Fruit fly (Drosophila melanogaster) whole organism, prepupa: ENCODE results near the gene CG31883.

Experiments used
- Blimp-1 ChIP-seq: fragments of 200-800 bp; sonication (Bioruptor generic); optimal IDR thresholded peaks from 3 replicates; lab custom pipeline; 2017; ENCODE audit warnings: missing biosample characterization, missing genetic modification characterization, mild to moderate bottlenecking, moderate library complexity, missing genetic modification reagents
- CG10631 ChIP-seq: fragments of 200-800 bp; sonication (Bioruptor generic); optimal IDR thresholded peaks from 2 replicates; lab custom pipeline; 2016; ENCODE audit warnings: missing biosample characterization, missing genetic modification characterization
- CG10669 ChIP-seq: fragments of 200-800 bp; sonication (Bioruptor generic); optimal IDR thresholded peaks from 3 replicates; lab custom pipeline; 2018; ENCODE audit warnings: missing biosample characterization, mild to moderate bottlenecking, missing genetic modification characterization, moderate library complexity
- CG11902 ChIP-seq: fragments of 200-800 bp; sonication (Bioruptor generic); optimal IDR thresholded peaks from 3 replicates; lab custom pipeline; 2016; ENCODE audit warnings: missing biosample characterization, missing genetic modification characterization
- CG15336 ChIP-seq: fragments of 200-800 bp; sonication (Bioruptor generic); IDR thresholded peaks from 2 replicates; pipeline ENCODE4 v1.3.6; 2022; ENCODE audit warnings: missing biosample characterization, missing genetic modification characterization
- CG1621 ChIP-seq: fragments of 200-800 bp; sonication (Bioruptor generic); optimal IDR thresholded peaks from 3 replicates; lab custom pipeline; 2018; ENCODE audit warnings: missing biosample characterization, mild to moderate bottlenecking, missing genetic modification characterization
- CG16779 ChIP-seq: fragments of 200-800 bp; sonication (Bioruptor generic); optimal IDR thresholded peaks from 3 replicates; lab custom pipeline; 2017; ENCODE audit warnings: missing biosample characterization, mild to moderate bottlenecking, missing genetic modification characterization
- CG3032 ChIP-seq: fragments of 200-800 bp; optimal IDR thresholded peaks from 2 replicates; lab custom pipeline; 2019; ENCODE audit warnings: missing biosample characterization, mild to moderate bottlenecking, missing genetic modification characterization, moderate library complexity
- CG31627 ChIP-seq: fragments of 200-800 bp; sonication (Bioruptor generic); optimal IDR thresholded peaks from 3 replicates; lab custom pipeline; 2016; ENCODE audit warnings: missing biosample characterization, missing genetic modification characterization
- CG32006 ChIP-seq: fragments of 200-800 bp; sonication (Bioruptor generic); optimal IDR thresholded peaks from 3 replicates; lab custom pipeline; 2017; ENCODE audit warnings: missing biosample characterization, mild to moderate bottlenecking, missing genetic modification characterization
- CG34406 ChIP-seq: fragments of 200-800 bp; sonication (Bioruptor generic); optimal IDR thresholded peaks from 3 replicates; lab custom pipeline; 2016; ENCODE audit warnings: missing biosample characterization, missing genetic modification characterization
- CG4318 ChIP-seq: fragments of 200-800 bp; sonication (Bioruptor generic); optimal IDR thresholded peaks from 3 replicates; lab custom pipeline; 2017; ENCODE audit warnings: missing biosample characterization, mild to moderate bottlenecking, missing genetic modification characterization
- CG6163 ChIP-seq: fragments of 200-800 bp; sonication (Bioruptor generic); IDR thresholded peaks from 3 replicates; pipeline ENCODE4 v1.3.6; 2022; ENCODE audit warnings: missing biosample characterization, missing genetic modification characterization
- CG6276 ChIP-seq: fragments of 200-800 bp; sonication (Bioruptor generic); optimal IDR thresholded peaks from 2 replicates; lab custom pipeline; 2017; ENCODE audit warnings: missing biosample characterization, mild to moderate bottlenecking, missing genetic modification characterization
- CG6792 ChIP-seq: fragments of 200-800 bp; sonication (Bioruptor generic); optimal IDR thresholded peaks from 3 replicates; lab custom pipeline; 2016; ENCODE audit warnings: missing biosample characterization, missing genetic modification characterization
- CG6854 ChIP-seq: fragments of 200-800 bp; sonication (Bioruptor generic); optimal IDR thresholded peaks from 2 replicates; lab custom pipeline; 2017; ENCODE audit warnings: missing biosample characterization, mild to moderate bottlenecking, missing genetic modification characterization
- CG7368 ChIP-seq: fragments of 200-800 bp; sonication (Bioruptor generic); optimal IDR thresholded peaks from 3 replicates; lab custom pipeline; 2016; ENCODE audit warnings: missing biosample characterization, missing genetic modification characterization
- CG8119 ChIP-seq: fragments of 200-800 bp; sonication (Bioruptor generic); IDR thresholded peaks from 3 replicates; pipeline ENCODE4 v1.3.6; 2022; ENCODE audit warnings: missing biosample characterization, missing genetic modification characterization
- CG8319 ChIP-seq: fragments of 200-800 bp; sonication (Bioruptor generic); optimal IDR thresholded peaks from 3 replicates; lab custom pipeline; 2016; ENCODE audit warnings: missing biosample characterization, missing genetic modification characterization
- CG8632 ChIP-seq: fragments of 200-800 bp; sonication (Bioruptor generic); optimal IDR thresholded peaks from 3 replicates; lab custom pipeline; 2016; ENCODE audit warnings: missing biosample characterization, missing genetic modification characterization
- CG9139 ChIP-seq: fragments of 200-800 bp; sonication (Bioruptor generic); optimal IDR thresholded peaks from 3 replicates; lab custom pipeline; 2017; ENCODE audit warnings: missing biosample characterization, mild to moderate bottlenecking, missing genetic modification characterization
- Eip75B ChIP-seq: fragments of 200-800 bp; sonication (Bioruptor generic); optimal IDR thresholded peaks from 3 replicates; lab custom pipeline; 2016; ENCODE audit warnings: missing biosample characterization, missing genetic modification characterization
- Eip93F ChIP-seq: fragments of 200-800 bp; sonication (Bioruptor generic); optimal IDR thresholded peaks from 2 replicates; lab custom pipeline; 2016; ENCODE audit warnings: missing biosample characterization, mild to moderate bottlenecking, missing genetic modification characterization
- Ets21C ChIP-seq: fragments of 200-800 bp; sonication (Bioruptor generic); optimal IDR thresholded peaks from 3 replicates; lab custom pipeline; 2016; ENCODE audit warnings: missing biosample characterization, missing genetic modification characterization
- Ets96B ChIP-seq: fragments of 200-800 bp; optimal IDR thresholded peaks from 2 replicates; lab custom pipeline; 2019; ENCODE audit warnings: missing biosample characterization, mild to moderate bottlenecking, missing genetic modification characterization, moderate library complexity
- Gug ChIP-seq: fragments of 200-800 bp; sonication (Bioruptor generic); IDR thresholded peaks from 2 replicates; pipeline ENCODE4 v1.3.6; 2022; ENCODE audit warnings: missing biosample characterization, missing genetic modification characterization
- Hr38 ChIP-seq: sonication (Bioruptor generic); optimal IDR thresholded peaks from 2 replicates; lab custom pipeline; 2016; ENCODE audit warnings: missing biosample characterization, missing genetic modification characterization
- Hr39 ChIP-seq: fragments of 200-800 bp; sonication (Bioruptor generic); optimal IDR thresholded peaks from 2 replicates; lab custom pipeline; 2016; ENCODE audit warnings: missing biosample characterization, missing genetic modification characterization
- Hr4 ChIP-seq: fragments of 200-800 bp; sonication (Bioruptor generic); optimal IDR thresholded peaks from 3 replicates; lab custom pipeline; 2016; ENCODE audit warnings: missing biosample characterization, missing genetic modification characterization
- Lpt ChIP-seq: fragments of 200-800 bp; sonication (Bioruptor generic); optimal IDR thresholded peaks from 3 replicates; lab custom pipeline; 2016; ENCODE audit warnings: missing biosample characterization, missing genetic modification characterization
- OdsH ChIP-seq: fragments of 200-800 bp; sonication (Bioruptor generic); optimal IDR thresholded peaks from 3 replicates; lab custom pipeline; 2016; ENCODE audit warnings: missing biosample characterization, missing genetic modification characterization
- Smox ChIP-seq: fragments of 200-800 bp; sonication (Bioruptor generic); optimal IDR thresholded peaks from 3 replicates; lab custom pipeline; 2016; ENCODE audit warnings: missing biosample characterization, missing genetic modification characterization
- Sox102F ChIP-seq: fragments of 200-800 bp; sonication (Bioruptor generic); optimal IDR thresholded peaks from 2 replicates; lab custom pipeline; 2016; ENCODE audit warnings: missing biosample characterization, mild to moderate bottlenecking, missing genetic modification characterization
- Sox14 ChIP-seq: fragments of 200-800 bp; sonication (Bioruptor generic); optimal IDR thresholded peaks from 3 replicates; lab custom pipeline; 2016; ENCODE audit warnings: missing biosample characterization, missing genetic modification characterization
- Sox15 ChIP-seq: fragments of 200-800 bp; sonication (Bioruptor generic); optimal IDR thresholded peaks from 3 replicates; lab custom pipeline; 2016; ENCODE audit warnings: missing biosample characterization, missing genetic modification characterization
- achi ChIP-seq: fragments of 200-800 bp; sonication (Bioruptor generic); optimal IDR thresholded peaks from 3 replicates; lab custom pipeline; 2016; ENCODE audit warnings: missing biosample characterization, missing genetic modification characterization
- acj6 ChIP-seq: fragments of 200-800 bp; sonication (Bioruptor generic); optimal IDR thresholded peaks from 3 replicates; lab custom pipeline; 2016; ENCODE audit warnings: missing biosample characterization, missing genetic modification characterization
- cyc ChIP-seq: fragments of 200-800 bp; sonication (Bioruptor generic); optimal IDR thresholded peaks from 3 replicates; lab custom pipeline; 2016; ENCODE audit warnings: missing biosample characterization, missing genetic modification characterization
- dsx ChIP-seq: fragments of 200-800 bp; optimal IDR thresholded peaks from 3 replicates; lab custom pipeline; 2019; ENCODE audit warnings: missing biosample characterization, mild to moderate bottlenecking, missing genetic modification characterization, moderate library complexity; ENCODE audit not compliant: poor library complexity, severe bottlenecking
- esn ChIP-seq: fragments of 200-800 bp; sonication (Bioruptor generic); optimal IDR thresholded peaks from 2 replicates; lab custom pipeline; 2016; ENCODE audit warnings: missing biosample characterization, mild to moderate bottlenecking, missing genetic modification characterization, moderate library complexity
- fd59A ChIP-seq: fragments of 200-800 bp; sonication (Bioruptor generic); optimal IDR thresholded peaks from 2 replicates; lab custom pipeline; 2017; ENCODE audit warnings: missing biosample characterization, mild to moderate bottlenecking, missing genetic modification characterization, missing genetic modification reagents
- fd85E ChIP-seq: fragments of 200-800 bp; sonication (Bioruptor generic); optimal IDR thresholded peaks from 3 replicates; lab custom pipeline; 2016; ENCODE audit warnings: missing biosample characterization, missing genetic modification characterization
- fkh ChIP-seq: fragments of 200-800 bp; sonication (Bioruptor generic); optimal IDR thresholded peaks from 3 replicates; lab custom pipeline; 2017; ENCODE audit warnings: missing biosample characterization, mild to moderate bottlenecking, missing genetic modification characterization, moderate library complexity
- lz ChIP-seq: fragments of 200-800 bp; sonication (Bioruptor generic); optimal IDR thresholded peaks from 3 replicates; lab custom pipeline; 2016; ENCODE audit warnings: missing biosample characterization, missing genetic modification characterization
- net ChIP-seq: fragments of 200-800 bp; sonication (Bioruptor generic); optimal IDR thresholded peaks from 3 replicates; lab custom pipeline; 2016; ENCODE audit warnings: missing biosample characterization, missing genetic modification characterization
- pdm3 ChIP-seq: fragments of 200-800 bp; sonication (Bioruptor generic); optimal IDR thresholded peaks from 3 replicates; lab custom pipeline; 2016; ENCODE audit warnings: missing biosample characterization, missing genetic modification characterization
- salr ChIP-seq, 2 experiments: fragments of 200-800 bp; sonication (Bioruptor generic); optimal IDR thresholded peaks; 3 replicates each; lab custom pipeline; 2016 to 2018; ENCODE audit warnings: missing biosample characterization in 2 of 2, missing genetic modification characterization in 2 of 2, mild to moderate bottlenecking in 1 of 2
- topi ChIP-seq: fragments of 200-800 bp; sonication (Bioruptor generic); optimal IDR thresholded peaks from 3 replicates; lab custom pipeline; 2016; ENCODE audit warnings: missing biosample characterization, missing genetic modification characterization
- vri ChIP-seq: fragments of 200-800 bp; sonication (Bioruptor generic); optimal IDR thresholded peaks from 3 replicates; lab custom pipeline; 2016; ENCODE audit warnings: missing biosample characterization, mild to moderate bottlenecking, missing genetic modification characterization

The CG31883 gene

DNA sequence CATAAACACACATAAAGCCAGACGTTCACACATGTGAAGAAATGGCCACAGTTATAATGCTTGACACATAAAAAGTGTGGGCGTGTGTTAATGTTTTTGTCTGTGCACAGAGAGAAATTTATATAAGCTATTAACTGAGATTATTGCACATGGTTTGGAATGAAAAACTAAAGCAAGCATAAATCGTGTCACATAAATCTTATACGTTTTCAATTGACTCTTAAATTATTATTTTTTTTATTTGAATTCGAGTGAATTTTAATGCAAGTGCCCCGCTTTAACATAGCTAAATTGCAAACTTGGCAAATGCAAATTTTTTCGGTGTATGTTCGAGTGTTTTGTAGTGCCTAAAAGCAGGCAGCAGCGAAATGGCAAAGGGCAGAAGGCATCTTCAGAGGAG is 40.8 kb upstream of the CG31883 start (continued):
- TF ChIP-seq CG8119 (GFP tag; lab: Robert Waterston, UW) (no peak; the same call in 2 of the 3 replicates), CG6854 (GFP tag; lab: Kevin White, UChicago) (no peak), net (GFP tag; lab: Kevin White, UChicago) (no peak), Sox102F (peak; percentile 4), CG34406 (GFP tag; lab: Kevin White, UChicago) (no peak), Hr4 (peak; percentile 22), Sox14 (no peak), Hr39 (GFP tag; lab: Kevin White, UChicago) (peak; percentile 27), Ets96B (tag; lab: Kevin White, UChicago) (peak; percentile 11), Ets21C (GFP tag; lab: Kevin White, UChicago) (no peak), Eip93F (no peak), Blimp-1 (GFP tag; lab: Kevin White, UChicago) (no peak)
- TF ChIP-seq, all 60 proteins: peak for 19

dm6 chr2L:9490788-9491187 is 37.5 kb upstream of the CG31883 start:
- peak; percentile 32 for TF ChIP-seq CG6276
- no peak for TF ChIP-seq Hr38 (GFP tag; lab: Kevin White, UChicago)
- TF ChIP-seq CG10669 (GFP tag; lab: Kevin White, UChicago) = peak; percentile 79
- peak; percentile 87 for TF ChIP-seq topi (GFP tag; lab: Kevin White, UChicago)
- TF ChIP-seq vri (GFP tag; lab: Kevin White, UChicago) = peak; percentile 31
- TF ChIP-seq CG4318 = no peak
- TF ChIP-seq CG34406 (GFP tag; lab: Kevin White, UChicago) = peak; percentile 4
- TF ChIP-seq pdm3 (GFP tag; lab: Kevin White, UChicago) = peak; percentile 18
- no peak for TF ChIP-seq Eip93F
- TF ChIP-seq CG1621 = no peak
- no peak for TF ChIP-seq Sox15 (GFP tag; lab: Kevin White, UChicago)
- no peak for TF ChIP-seq CG8632 (GFP tag; lab: Kevin White, UChicago)
- TF ChIP-seq acj6 (GFP tag; lab: Kevin White, UChicago) = no peak
- peak; percentile 62 for TF ChIP-seq CG16779 (tag; lab: Kevin White, UChicago)
- TF ChIP-seq CG31627 (GFP tag; lab: Kevin White, UChicago) = peak; percentile 6
- TF ChIP-seq fd59A (GFP tag; lab: Kevin White, UChicago) = no peak
- no peak for TF ChIP-seq CG32006 (GFP tag; lab: Kevin White, UChicago)
- peak; percentile 84 for TF ChIP-seq lz (GFP tag; lab: Kevin White, UChicago)
- peak; percentile 51 for TF ChIP-seq fd85E (GFP tag; lab: Kevin White, UChicago)
- peak; percentile 38 for TF ChIP-seq esn (GFP tag; lab: Kevin White, UChicago)
- TF ChIP-seq CG15336 (GFP tag; lab: Robert Waterston, UW) = no peak
- peak; percentile 58 for TF ChIP-seq dsx (GFP tag; lab: Kevin White, UChicago)
- TF ChIP-seq achi (GFP tag; lab: Kevin White, UChicago) = peak; percentile 49
- TF ChIP-seq cyc (GFP tag; lab: Kevin White, UChicago) = peak; percentile 88
- peak; percentile 91 for TF ChIP-seq CG6854 (GFP tag; lab: Kevin White, UChicago)
- no peak for TF ChIP-seq salr (GFP tag; optimal IDR thresholded peaks at IDR 0.05; lab: Kevin White, UChicago)
- peak; percentile 85 for TF ChIP-seq CG7368 (GFP tag; lab: Kevin White, UChicago)
- peak; percentile 2 for TF ChIP-seq CG6792 (GFP tag; lab: Kevin White, UChicago)
- no peak for TF ChIP-seq CG8119 (GFP tag; lab: Robert Waterston, UW)
- peak; percentile 73 for TF ChIP-seq CG8319 (GFP tag; lab: Kevin White, UChicago)
- peak; percentile 70 for TF ChIP-seq CG3032 (tag; lab: Kevin White, UChicago)
- no peak for TF ChIP-seq Lpt (GFP tag; lab: Kevin White, UChicago)
- TF ChIP-seq Eip75B (GFP tag; lab: Kevin White, UChicago) = peak; percentile 67
- TF ChIP-seq OdsH (GFP tag; lab: Kevin White, UChicago) = peak; percentile 19
- peak; percentile 94 for TF ChIP-seq CG6163
- peak; percentile 31 for TF ChIP-seq CG11902 (GFP tag; lab: Kevin White, UChicago)
- peak; percentile 69 for TF ChIP-seq Smox (GFP tag; lab: Kevin White, UChicago)
- TF ChIP-seq net (GFP tag; lab: Kevin White, UChicago) = peak; percentile 84
- peak; percentile 46 for TF ChIP-seq Gug
- peak; percentile 46 for TF ChIP-seq Sox14
- peak; percentile 9 for TF ChIP-seq fkh (GFP tag; lab: Kevin White, UChicago)
- TF ChIP-seq Hr39 (GFP tag; lab: Kevin White, UChicago) = peak; percentile 21
- TF ChIP-seq Ets96B (tag; lab: Kevin White, UChicago) = peak; percentile 48
- TF ChIP-seq CG9139 = peak; percentile 79
- peak; percentile 2 for TF ChIP-seq CG10631 (GFP tag; lab: Kevin White, UChicago)
- TF ChIP-seq Ets21C (GFP tag; lab: Kevin White, UChicago) = no peak
